Fruit fly (Drosophila melanogaster) whole organism, pupa: Measurements from ENCODE around the gene TfIIFalpha.

Experiments used
- CG12605 ChIP-seq: fragments of 200-800 bp; sonication (Bioruptor generic); IDR thresholded peaks from 2 replicates; pipeline ENCODE4 v1.3.6; 2022; ENCODE audit warnings: missing biosample characterization, missing genetic modification characterization
- CG14655 ChIP-seq: fragments of 200-800 bp; sonication (Bioruptor generic); optimal IDR thresholded peaks from 3 replicates; lab custom pipeline; 2017; ENCODE audit warnings: mild to moderate bottlenecking, missing biosample characterization, missing genetic modification reagents, missing genetic modification characterization
- CG32121 ChIP-seq: fragments of 200-800 bp; sonication (Bioruptor generic); IDR thresholded peaks from 2 replicates; pipeline ENCODE4 v1.3.6; 2022; ENCODE audit warnings: missing biosample characterization, missing genetic modification characterization
- CG34367 ChIP-seq: fragments of 200-800 bp; sonication (Bioruptor generic); optimal IDR thresholded peaks from 2 replicates; lab custom pipeline; 2018; ENCODE audit warnings: missing biosample characterization, mild to moderate bottlenecking, missing genetic modification characterization
- D1 ChIP-seq: fragments of 200-800 bp; sonication (Bioruptor generic); optimal IDR thresholded peaks from 2 replicates; lab custom pipeline; 2018; ENCODE audit warnings: missing biosample characterization, mild to moderate bottlenecking, missing genetic modification characterization, moderate library complexity
- EcR ChIP-seq: fragments of 200-800 bp; sonication (Bioruptor generic); optimal IDR thresholded peaks from 3 replicates; lab custom pipeline; 2019; ENCODE audit warnings: missing biosample characterization, missing genetic modification characterization, mild to moderate bottlenecking, moderate library complexity, missing genetic modification reagents
- Ets98B ChIP-seq: fragments of 200-800 bp; sonication (Bioruptor generic); IDR thresholded peaks from 2 replicates; pipeline ENCODE4 v1.3.6; 2022; ENCODE audit warnings: missing biosample characterization, missing genetic modification characterization
- Snoo ChIP-seq: fragments of 200-800 bp; sonication (Bioruptor generic); optimal IDR thresholded peaks from 3 replicates; lab custom pipeline; 2017; ENCODE audit warnings: missing biosample characterization, mild to moderate bottlenecking, missing genetic modification characterization, inconsistent platforms
- gl ChIP-seq: fragments of 200-800 bp; sonication (Bioruptor generic); optimal IDR thresholded peaks from 2 replicates; lab custom pipeline; 2018; ENCODE audit warnings: missing biosample characterization, mild to moderate bottlenecking, missing genetic modification characterization
- rn ChIP-seq: fragments of 200-800 bp; sonication (Bioruptor generic); IDR thresholded peaks from 2 replicates; pipeline ENCODE4 v1.3.6; 2022; ENCODE audit warnings: missing biosample characterization, missing genetic modification characterization

dm6 chr3R:6419942-6420341 lies 39.7 kb downstream of the TfIIFalpha start:
- TF ChIP-seq CG14655 (GFP tag; lab: Kevin White, UChicago) (no peak), CG34367 (tag; lab: Kevin White, UChicago) (no peak), Snoo (tag; lab: Kevin White, UChicago) (no peak), Ets98B (GFP tag; lab: Robert Waterston, UW) (no peak; the same call in 1 of the 2 replicates), D1 (tag; lab: Kevin White, UChicago) (no peak), EcR (GFP tag; lab: Kevin White, UChicago) (peak; percentile 28), gl (tag; lab: Kevin White, UChicago) (no peak), rn (no peak), CG32121 (GFP tag; lab: Robert Waterston, UW) (no peak), CG12605 (GFP tag; lab: Robert Waterston, UW) (peak; percentile 32; the same call in 1 of the 2 replicates)
